Worm (Caenorhabditis elegans) whole organism, L1 larva: ENCODE measurements around the gene rpl-36.

Experiments used
- hlh-17 ChIP-seq: fragments of 200-800 bp; sonication (Bioruptor generic); optimal IDR thresholded peaks from 2 replicates; lab custom pipeline; 2018; ENCODE audit warnings: missing genetic modification characterization, mild to moderate bottlenecking, missing compliant biosample characterization, moderate library complexity, borderline replicate concordance
- nhr-85 ChIP-seq: sonication (generic microtip); peaks from one replicate; lab custom pipeline; 2016; ENCODE audit warnings: missing genetic modification characterization, inconsistent platforms, missing compliant biosample characterization
- skn-1 ChIP-seq: fragments of 150-350 bp; optimal IDR thresholded peaks from 2 replicates; lab custom pipeline; 2014; ENCODE audit warnings: missing biosample characterization, missing genetic modification characterization
- sup-37 ChIP-seq: fragments of 200-800 bp; sonication (Bioruptor generic); optimal IDR thresholded peaks from 2 replicates; lab custom pipeline; 2018; ENCODE audit warnings: mild to moderate bottlenecking, missing genetic modification characterization, missing compliant biosample characterization

rpl-36 gene

DNA sequence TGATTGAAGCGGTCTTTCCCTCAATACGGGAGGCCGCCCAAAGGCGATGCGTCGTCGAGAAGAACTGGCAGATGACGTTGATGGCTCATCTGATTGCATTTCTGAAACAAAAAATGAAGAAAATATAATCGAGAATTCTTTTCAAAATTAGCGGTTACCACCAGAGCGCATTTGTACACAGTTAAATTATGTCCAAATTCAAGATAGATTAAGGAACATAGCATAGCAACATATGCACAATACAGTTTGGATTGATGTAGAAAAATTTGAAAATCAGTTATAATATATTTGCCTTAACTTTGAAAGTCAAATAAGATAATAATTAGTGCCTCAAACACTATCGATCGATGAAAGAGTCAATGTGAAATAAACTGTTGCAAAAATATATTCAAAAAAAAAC is 49.6 kb downstream of the rpl-36 start, which contains the start of gene R151.8:
Gene R151.8, minus strand, starts transcription at position 101 of the 400 bp plus-strand sequence.
- TF ChIP-seq hlh-17 (GFP tag; lab: Kevin White, UChicago) (no peak), sup-37 (GFP tag; lab: Kevin White, UChicago) (no peak), nhr-85 (peak; percentile 13), skn-1 (tag; lab: Kevin White, UChicago) (no peak)
